Fruit fly (Drosophila melanogaster): ENCODE results near the gene sty.

sty gene

DNA sequence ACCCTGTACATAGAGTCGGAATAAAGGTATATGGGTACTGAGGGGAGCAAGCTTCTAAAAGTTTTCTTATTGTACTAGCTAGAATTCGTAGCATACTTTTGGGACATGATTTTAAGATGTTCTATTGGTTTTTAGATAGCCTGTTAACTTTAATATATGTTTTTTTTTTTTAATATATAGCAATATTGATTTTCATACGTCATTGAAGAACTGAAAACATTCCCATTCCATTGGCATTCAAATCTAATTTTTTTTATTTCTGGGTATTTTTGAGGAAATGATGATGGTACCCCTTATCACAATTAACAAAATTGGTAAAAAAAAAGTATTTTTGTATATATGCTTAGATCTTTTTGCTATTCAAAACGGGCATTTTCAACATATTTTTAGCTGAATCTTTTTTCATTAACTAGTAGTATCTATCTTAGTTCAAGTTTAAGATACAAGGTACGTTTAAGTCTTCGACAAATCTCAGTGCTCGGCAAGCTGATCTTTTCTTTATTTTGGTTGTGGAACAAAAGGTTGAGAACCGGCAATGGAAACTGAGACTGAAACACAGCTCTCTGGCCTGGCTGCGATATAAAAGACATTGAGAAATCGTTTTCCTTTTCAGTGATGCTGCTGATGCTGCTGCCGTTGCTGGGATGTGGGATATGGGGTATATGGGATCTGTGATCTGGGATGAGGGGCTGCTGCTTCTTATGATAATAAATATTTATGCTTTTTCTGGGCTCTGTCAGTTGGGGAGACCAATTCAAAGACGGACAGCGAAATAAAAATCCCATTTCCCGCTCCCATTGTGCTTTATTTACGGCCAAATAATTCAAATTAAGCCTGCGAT, 39.9 kb downstream of the sty start (continued):
- TF ChIP-seq gce (GFP tag; IDR thresholded peaks at IDR 0.05) (no peak), MBD-R2 (GFP tag; IDR thresholded peaks at IDR 0.05) (no peak; the same call in 1 of the 2 replicates), CG10267 (tag; optimal IDR thresholded peaks at IDR 0.05) (peak; percentile 52), CG3163 (GFP tag; optimal IDR thresholded peaks at IDR 0.05) (no peak), dan (GFP tag; IDR thresholded peaks at IDR 0.05) (no peak), Lim3 (GFP tag; IDR thresholded peaks at IDR 0.05) (no peak), Chrac-16 (GFP tag; optimal IDR thresholded peaks at IDR 0.05) (peak; percentile 52), ttk (GFP tag; IDR thresholded peaks at IDR 0.05) (0 out of 2 replicates have a peak, but pooled peaks have one; percentile 28), hb (GFP tag; IDR thresholded peaks at IDR 0.05; ENCODE audit: partially characterized antibody) (no peak), amos (GFP tag; IDR thresholded peaks at IDR 0.05; ENCODE audit: partially characterized antibody) (no peak), CG7963 (GFP tag; IDR thresholded peaks at IDR 0.05; ENCODE audit: partially characterized antibody) (no peak), dmrt99B (tag; optimal IDR thresholded peaks at IDR 0.05) (peak; percentile 57), Abd-B (GFP tag; optimal IDR thresholded peaks at IDR 0.05) (peak; percentile 40), CG6854 (GFP tag; optimal IDR thresholded peaks at IDR 0.05) (no peak), CG11247 (GFP tag; IDR thresholded peaks at IDR 0.05) (no peak), Fer3 (tag; optimal IDR thresholded peaks at IDR 0.05) (no peak), btn (GFP tag; optimal IDR thresholded peaks at IDR 0.05) (no peak), CG17361 (GFP tag; IDR thresholded peaks at IDR 0.05) (peak; percentile 86), inv (GFP tag; IDR thresholded peaks at IDR 0.05; ENCODE audit: partially characterized antibody) (no peak), CG1647 (GFP tag; optimal IDR thresholded peaks at IDR 0.05) (no peak), sd (tag; optimal IDR thresholded peaks at IDR 0.05) (no peak), CG2129 (GFP tag; IDR thresholded peaks at IDR 0.05; ENCODE audit: partially characterized antibody) (no peak), bbx (GFP tag; IDR thresholded peaks at IDR 0.05; ENCODE audit: partially characterized antibody) (no peak), BtbVII (GFP tag; optimal IDR thresholded peaks at IDR 0.05) (peak; percentile 49), vfl (GFP tag; optimal IDR thresholded peaks at IDR 0.05) (no peak), Med (GFP tag) (peak; percentile 43), HLH3B (GFP tag; IDR thresholded peaks at IDR 0.05) (peak; percentile 18; the same call in 1 of the 2 replicates), ken (GFP tag; IDR thresholded peaks at IDR 0.05) (no peak), slbo (GFP tag; IDR thresholded peaks at IDR 0.05) (peak; percentile 51), fu2 (GFP tag; optimal IDR thresholded peaks at IDR 0.05) (no peak), Mes4 (GFP tag; optimal IDR thresholded peaks at IDR 0.05) (no peak), HLH4C (GFP tag; IDR thresholded peaks at IDR 0.05; ENCODE audit: partially characterized antibody) (no peak), TFAM (GFP tag; optimal IDR thresholded peaks at IDR 0.05) (no peak), CG1603 (tag; optimal IDR thresholded peaks at IDR 0.05) (no peak), lbe (GFP tag; optimal IDR thresholded peaks at IDR 0.05) (no peak), cas (GFP tag; IDR thresholded peaks at IDR 0.05) (no peak), br (optimal IDR thresholded peaks at IDR 0.05) (no peak), stc (GFP tag; IDR thresholded peaks at IDR 0.05) (no peak), zen (tag; optimal IDR thresholded peaks at IDR 0.05) (no peak), Lhr (GFP tag; optimal IDR thresholded peaks at IDR 0.05) (no peak), seq (GFP tag; IDR thresholded peaks at IDR 0.05) (no peak), CG13624 (GFP tag; optimal IDR thresholded peaks at IDR 0.05) (peak; percentile 24), HHEX (GFP tag; optimal IDR thresholded peaks at IDR 0.05) (peak; percentile 5), gsb (GFP tag; IDR thresholded peaks at IDR 0.05) (no peak), MESR4 (GFP tag; optimal IDR thresholded peaks at IDR 0.05) (no peak), CG11695 (GFP tag; IDR thresholded peaks at IDR 0.05) (peak; percentile 43; the same call in 1 of the 3 replicates), en (GFP tag; optimal IDR thresholded peaks at IDR 0.05) (no peak), CG10274 (GFP tag; optimal IDR thresholded peaks at IDR 0.05) (no peak), CG8478 (optimal IDR thresholded peaks at IDR 0.05) (no peak), usp (GFP tag; optimal IDR thresholded peaks at IDR 0.05) (no peak)
